Worm (Caenorhabditis elegans): ENCODE results near the gene sut-1.

Gene sut-1

ce11 chrII:1085546-1085945, 37.5 kb downstream of the sut-1 start:
- TF ChIP-seq ZK546.5 (tag; optimal IDR thresholded peaks at IDR 0.05): no peak
- TF ChIP-seq nhr-237 (tag; optimal IDR thresholded peaks at IDR 0.05): no peak
- TF ChIP-seq madf-9 (GFP tag; conservative IDR thresholded peaks at IDR 0.05): no peak
- TF ChIP-seq nhr-48 (tag; optimal IDR thresholded peaks at IDR 0.05): no peak
- no peak for TF ChIP-seq T26A8.4 (GFP tag; IDR thresholded peaks at IDR 0.05)
- no peak for TF ChIP-seq arid-1 (GFP tag; conservative IDR thresholded peaks at IDR 0.05)
- no peak for TF ChIP-seq lim-7 (GFP tag; IDR thresholded peaks at IDR 0.05)
- no peak for TF ChIP-seq mep-1 (tag; optimal IDR thresholded peaks at IDR 0.05)
- no peak for TF ChIP-seq rbr-2 (tag; optimal IDR thresholded peaks at IDR 0.05)
- TF ChIP-seq R02D3.7 (tag; optimal IDR thresholded peaks at IDR 0.05): no peak
- TF ChIP-seq nhr-111 (GFP tag; optimal IDR thresholded peaks at IDR 0.05): no peak
- no peak for TF ChIP-seq ceh-32 (tag; optimal IDR thresholded peaks at IDR 0.05; ENCODE audit: poor library complexity)
- TF ChIP-seq snpc-4 (tag; optimal IDR thresholded peaks at IDR 0.05): no peak
- TF ChIP-seq pqm-1 (tag; optimal IDR thresholded peaks at IDR 0.05): no peak
- no peak for TF ChIP-seq ceh-20 (GFP tag; IDR thresholded peaks at IDR 0.05)
- TF ChIP-seq zfp-2 (tag; optimal IDR thresholded peaks at IDR 0.05): no peak
- TF ChIP-seq Y105C5A.15 (GFP tag; IDR thresholded peaks at IDR 0.05): no peak

DNA sequence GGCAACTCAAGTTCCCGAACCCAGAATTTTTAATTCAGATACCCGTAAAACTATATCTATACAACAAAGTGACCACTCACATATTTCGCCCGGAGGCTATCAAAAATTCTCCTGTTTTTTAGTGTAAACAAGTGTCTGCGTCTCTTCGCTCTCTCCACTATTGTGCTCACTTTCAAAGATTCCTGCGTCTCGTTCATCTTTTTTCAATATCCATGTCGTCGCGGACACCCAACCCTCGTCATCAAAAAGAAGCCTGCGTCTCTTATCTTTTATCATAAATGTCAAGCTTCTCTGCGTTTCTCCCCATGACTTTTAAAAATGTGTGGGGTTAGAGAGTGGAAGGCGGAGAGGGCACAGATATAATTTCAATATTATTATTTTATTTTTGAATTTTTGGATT, 38.2 kb downstream of the sut-1 start:
- TF ChIP-seq lim-7 (GFP tag; IDR thresholded peaks at IDR 0.05) (no peak), lin-15B (tag; optimal IDR thresholded peaks at IDR 0.05) (no peak), nhr-28 (tag; optimal IDR thresholded peaks at IDR 0.05) (no peak), ceh-44 (GFP tag; IDR thresholded peaks at IDR 0.05) (no peak), gei-8 (GFP tag; optimal IDR thresholded peaks at IDR 0.05) (no peak), hlh-30 (tag; optimal IDR thresholded peaks at IDR 0.05; ENCODE audit: insufficient read depth) (peak; percentile 59), nhr-11 (tag; optimal IDR thresholded peaks at IDR 0.05) (peak; percentile 66), set-16 (GFP tag; IDR thresholded peaks at IDR 0.05) (no peak), aly-2 (tag; optimal IDR thresholded peaks at IDR 0.05) (no peak), mes-2 (tag; optimal IDR thresholded peaks at IDR 0.05; ENCODE audit: poor library complexity, severe bottlenecking) (peak; percentile 31), F26F4.8 (GFP tag; conservative IDR thresholded peaks at IDR 0.05) (no peak), daf-16 (GFP tag; optimal IDR thresholded peaks at IDR 0.05) (peak in 1 of 2 experiments; percentile 74), daf-16 (tag; optimal IDR thresholded peaks at IDR 0.05) (peak; percentile 17), pha-4 (GFP tag; IDR thresholded peaks at IDR 0.05) (no peak), pha-4 (tag; optimal IDR thresholded peaks at IDR 0.05) (peak; percentile 25), attf-4 (tag; optimal IDR thresholded peaks at IDR 0.05) (no peak), ceh-82 (tag; optimal IDR thresholded peaks at IDR 0.05) (no peak), Y5F2A.4 (GFP tag; optimal IDR thresholded peaks at IDR 0.05) (no peak), F37D6.2 (tag; optimal IDR thresholded peaks at IDR 0.05) (peak; percentile 20), mep-1 (tag; optimal IDR thresholded peaks at IDR 0.05) (peak; percentile 26), pqm-1 (tag; optimal IDR thresholded peaks at IDR 0.05) (no peak), mxl-3 (GFP tag; optimal IDR thresholded peaks at IDR 0.05) (no peak), nhr-42 (GFP tag; IDR thresholded peaks at IDR 0.05) (no peak), dmd-9 (GFP tag; IDR thresholded peaks at IDR 0.05) (no peak), unc-62 (GFP tag; optimal IDR thresholded peaks at IDR 0.05 in 1 of 2) (peak in 1 of 2 experiments; percentile 34), unc-62 (tag; optimal IDR thresholded peaks at IDR 0.05) (no peak), daf-12 (tag; optimal IDR thresholded peaks at IDR 0.05) (no peak), ztf-7 (tag; optimal IDR thresholded peaks at IDR 0.05) (no peak), lin-29 (GFP tag; IDR thresholded peaks at IDR 0.05) (no peak), ctbp-1 (GFP tag; IDR thresholded peaks at IDR 0.05) (no peak), php-3 (GFP tag; IDR thresholded peaks at IDR 0.05) (no peak), nhr-6 (tag; optimal IDR thresholded peaks at IDR 0.05) (no peak), skn-1 (tag; optimal IDR thresholded peaks at IDR 0.05) (no peak), F10B5.3 (tag; optimal IDR thresholded peaks at IDR 0.05) (no peak), nhr-237 (tag; optimal IDR thresholded peaks at IDR 0.05) (no peak), zip-2 (tag; optimal IDR thresholded peaks at IDR 0.05) (no peak), hlh-11 (tag; optimal IDR thresholded peaks at IDR 0.05) (peak; percentile 54), nhr-41 (GFP tag; IDR thresholded peaks at IDR 0.05) (no peak), ceh-32 (tag; optimal IDR thresholded peaks at IDR 0.05; ENCODE audit: poor library complexity) (no peak), jun-1 (tag; optimal IDR thresholded peaks at IDR 0.05) (no peak), nhr-10 (tag; optimal IDR thresholded peaks at IDR 0.05) (no peak)
